Fruit fly (Drosophila melanogaster) whole organism, embryonic: ENCODE data around the gene CG5139.

Source experiments
- Asciz ChIP-seq: fragments of 200-800 bp; sonication (Bioruptor generic); optimal IDR thresholded peaks from 2 replicates; lab custom pipeline; 2017; ENCODE audit warnings: missing biosample characterization, mild to moderate bottlenecking, missing genetic modification characterization, missing genetic modification reagents
- B-H1 ChIP-seq: fragments of 200-800 bp; sonication (Bioruptor generic); IDR thresholded peaks from 3 replicates; pipeline ENCODE4 v1.3.6; 2022; ENCODE audit warnings: missing biosample characterization, missing genetic modification characterization
- Bgb ChIP-seq: fragments of 200-800 bp; sonication (Bioruptor generic); IDR thresholded peaks from 2 replicates; pipeline ENCODE4 v1.3.6; 2022; ENCODE audit warnings: missing biosample characterization, missing genetic modification characterization; ENCODE audit not compliant: partially characterized antibody
- CG10321 ChIP-seq: fragments of 200-800 bp; sonication (Bioruptor generic); IDR thresholded peaks from 2 replicates; pipeline ENCODE4 v1.3.6; 2022; ENCODE audit warnings: missing biosample characterization, missing genetic modification characterization
- CG10431 ChIP-seq: fragments of 200-800 bp; sonication (Bioruptor generic); optimal IDR thresholded peaks from 3 replicates; lab custom pipeline; 2018; ENCODE audit warnings: missing biosample characterization, mild to moderate bottlenecking, missing genetic modification characterization
- CG13624 ChIP-seq: fragments of 200-800 bp; sonication (Bioruptor generic); optimal IDR thresholded peaks from 2 replicates; lab custom pipeline; 2016; ENCODE audit warnings: missing biosample characterization, missing genetic modification characterization
- CG13775 ChIP-seq: fragments of 200-800 bp; sonication (Bioruptor generic); optimal IDR thresholded peaks from 3 replicates; lab custom pipeline; 2017; ENCODE audit warnings: missing biosample characterization, mild to moderate bottlenecking, missing genetic modification characterization
- CG14050 ChIP-seq: fragments of 200-800 bp; sonication (Bioruptor generic); IDR thresholded peaks from 3 replicates; pipeline ENCODE4 v1.3.6; 2022; ENCODE audit warnings: missing biosample characterization, missing genetic modification characterization
- CG15696 ChIP-seq: fragments of 200-800 bp; sonication (Bioruptor generic); optimal IDR thresholded peaks from 2 replicates; lab custom pipeline; 2019; ENCODE audit warnings: missing biosample characterization, mild to moderate bottlenecking, missing genetic modification characterization, moderate library complexity
- CG1602 ChIP-seq: fragments of 200-800 bp; sonication (Bioruptor generic); optimal IDR thresholded peaks from 3 replicates; lab custom pipeline; 2016; ENCODE audit warnings: missing biosample characterization, missing genetic modification characterization
- CG16815 ChIP-seq: fragments of 200-800 bp; sonication (Bioruptor generic); optimal IDR thresholded peaks from 3 replicates; lab custom pipeline; 2017; ENCODE audit warnings: missing biosample characterization, mild to moderate bottlenecking, missing genetic modification characterization
- CG17186 ChIP-seq: fragments of 200-800 bp; sonication (Bioruptor generic); optimal IDR thresholded peaks from 3 replicates; lab custom pipeline; 2017; ENCODE audit warnings: missing biosample characterization, missing genetic modification reagents, missing genetic modification characterization
- CG17385 ChIP-seq: fragments of 200-800 bp; sonication (Bioruptor generic); optimal IDR thresholded peaks from 3 replicates; lab custom pipeline; 2018; ENCODE audit warnings: missing biosample characterization, mild to moderate bottlenecking, missing genetic modification characterization
- CG17802 ChIP-seq: fragments of 200-800 bp; sonication (Bioruptor generic); optimal IDR thresholded peaks from 2 replicates; lab custom pipeline; 2018; ENCODE audit warnings: missing biosample characterization, mild to moderate bottlenecking, missing genetic modification characterization, moderate library complexity
- CG17829 ChIP-seq: fragments of 200-800 bp; optimal IDR thresholded peaks from 2 replicates; lab custom pipeline; 2019; ENCODE audit warnings: missing biosample characterization, mild to moderate bottlenecking, missing genetic modification characterization, moderate library complexity
- CG2712 ChIP-seq: fragments of 200-800 bp; optimal IDR thresholded peaks from 3 replicates; lab custom pipeline; 2019; ENCODE audit warnings: missing biosample characterization, mild to moderate bottlenecking, missing genetic modification characterization, moderate library complexity
- CG31224 ChIP-seq: fragments of 200-800 bp; sonication (Bioruptor generic); IDR thresholded peaks from 2 replicates; pipeline ENCODE4 v1.3.6; 2022; ENCODE audit warnings: missing biosample characterization, missing genetic modification characterization
- CG3163 ChIP-seq: fragments of 200-800 bp; sonication (Bioruptor generic); optimal IDR thresholded peaks from 3 replicates; lab custom pipeline; 2016; ENCODE audit warnings: missing biosample characterization, missing genetic modification characterization
- CG34376 ChIP-seq: fragments of 200-800 bp; sonication (Bioruptor generic); optimal IDR thresholded peaks from 2 replicates; lab custom pipeline; 2018; ENCODE audit warnings: missing biosample characterization, mild to moderate bottlenecking, missing genetic modification characterization
- CG6791 ChIP-seq: fragments of 200-800 bp; sonication (Bioruptor generic); IDR thresholded peaks from 3 replicates; pipeline ENCODE4 v1.3.6; 2022; ENCODE audit warnings: missing biosample characterization, missing genetic modification characterization; ENCODE audit not compliant: partially characterized antibody
- CG7786 ChIP-seq: fragments of 200-800 bp; sonication (Bioruptor generic); optimal IDR thresholded peaks from 2 replicates; lab custom pipeline; 2016; ENCODE audit warnings: missing biosample characterization, missing genetic modification characterization
- CG7928 ChIP-seq: fragments of 200-800 bp; sonication (Bioruptor generic); optimal IDR thresholded peaks from 2 replicates; lab custom pipeline; 2017; ENCODE audit warnings: missing biosample characterization, mild to moderate bottlenecking, missing genetic modification characterization
- CG7987 ChIP-seq: fragments of 200-800 bp; sonication (Bioruptor generic); optimal IDR thresholded peaks from 2 replicates; lab custom pipeline; 2018; ENCODE audit warnings: missing biosample characterization, mild to moderate bottlenecking, missing genetic modification characterization, moderate library complexity
- CG9876 ChIP-seq: fragments of 200-800 bp; sonication (Bioruptor generic); optimal IDR thresholded peaks from 2 replicates; lab custom pipeline; 2016; ENCODE audit warnings: missing biosample characterization, missing genetic modification characterization
- CrebB ChIP-seq: fragments of 200-800 bp; sonication (Bioruptor generic); optimal IDR thresholded peaks from 3 replicates; lab custom pipeline; 2018; ENCODE audit warnings: missing biosample characterization, mild to moderate bottlenecking, missing genetic modification characterization
- Deaf1 ChIP-seq: fragments of 200-800 bp; optimal IDR thresholded peaks from 3 replicates; lab custom pipeline; 2019; ENCODE audit warnings: missing biosample characterization, mild to moderate bottlenecking, missing genetic modification characterization, moderate library complexity
- MESR4 ChIP-seq: fragments of 200-800 bp; sonication (Bioruptor generic); optimal IDR thresholded peaks from 2 replicates; lab custom pipeline; 2018; ENCODE audit warnings: missing biosample characterization, mild to moderate bottlenecking, missing genetic modification characterization, moderate library complexity
- MTF-1 ChIP-seq: fragments of 200-800 bp; sonication (Bioruptor generic); optimal IDR thresholded peaks from 2 replicates; lab custom pipeline; 2018; ENCODE audit warnings: missing biosample characterization, mild to moderate bottlenecking, missing genetic modification characterization, borderline replicate concordance
- NC2β ChIP-seq: fragments of 200-800 bp; sonication (Bioruptor generic); optimal IDR thresholded peaks from 2 replicates; lab custom pipeline; 2016; ENCODE audit warnings: missing biosample characterization, missing genetic modification characterization
- PHDP ChIP-seq: fragments of 200-800 bp; sonication (Bioruptor generic); optimal IDR thresholded peaks from 3 replicates; lab custom pipeline; 2018; ENCODE audit warnings: missing biosample characterization, mild to moderate bottlenecking, missing genetic modification characterization, moderate library complexity
- ato ChIP-seq: fragments of 200-800 bp; sonication (Bioruptor generic); IDR thresholded peaks from 2 replicates; pipeline ENCODE4 v1.3.6; 2022; ENCODE audit warnings: missing biosample characterization, missing genetic modification characterization; ENCODE audit not compliant: partially characterized antibody
- bcd ChIP-seq: fragments of 200-800 bp; sonication (Bioruptor generic); optimal IDR thresholded peaks from 2 replicates; lab custom pipeline; 2017; ENCODE audit warnings: missing biosample characterization, mild to moderate bottlenecking, missing genetic modification characterization
- cato ChIP-seq: fragments of 200-800 bp; sonication (Bioruptor generic); optimal IDR thresholded peaks from 2 replicates; lab custom pipeline; 2016; ENCODE audit warnings: missing biosample characterization, missing genetic modification characterization, borderline replicate concordance
- cwo ChIP-seq: fragments of 200-800 bp; sonication (Bioruptor generic); optimal IDR thresholded peaks from 3 replicates; lab custom pipeline; 2017; ENCODE audit warnings: missing biosample characterization, missing genetic modification characterization, mild to moderate bottlenecking, moderate library complexity, missing genetic modification reagents
- disco-r ChIP-seq: fragments of 200-800 bp; sonication (Bioruptor generic); optimal IDR thresholded peaks from 2 replicates; lab custom pipeline; 2016; ENCODE audit warnings: missing biosample characterization, missing genetic modification characterization
- dmrt99B ChIP-seq: fragments of 200-800 bp; sonication (Bioruptor generic); optimal IDR thresholded peaks from 2 replicates; lab custom pipeline; 2018; ENCODE audit warnings: missing biosample characterization, mild to moderate bottlenecking, missing genetic modification characterization, moderate library complexity
- dpn ChIP-seq, 2 experiments: fragments of 200-800 bp; sonication (Bioruptor generic); optimal IDR thresholded peaks; 3 replicates each; lab custom pipeline; 2016; ENCODE audit warnings: missing biosample characterization in 2 of 2, missing genetic modification characterization in 2 of 2
- emc ChIP-seq: fragments of 200-800 bp; sonication (Bioruptor generic); optimal IDR thresholded peaks from 2 replicates; lab custom pipeline; 2016; ENCODE audit warnings: missing biosample characterization, missing genetic modification characterization
- ems ChIP-seq: fragments of 200-800 bp; sonication (Bioruptor generic); optimal IDR thresholded peaks from 3 replicates; lab custom pipeline; 2016; ENCODE audit warnings: missing biosample characterization, missing genetic modification characterization
- esg ChIP-seq: fragments of 200-800 bp; sonication (Bioruptor generic); conservative IDR thresholded peaks from 2 replicates; pipeline ENCODE4 v1.3.6; 2022; ENCODE audit warnings: missing biosample characterization, missing genetic modification characterization
- fd96Cb ChIP-seq: fragments of 200-800 bp; sonication (Bioruptor generic); optimal IDR thresholded peaks from 2 replicates; lab custom pipeline; 2018; ENCODE audit warnings: missing biosample characterization, mild to moderate bottlenecking, missing genetic modification characterization, moderate library complexity
- hbn ChIP-seq: fragments of 200-800 bp; sonication (Bioruptor generic); IDR thresholded peaks from 2 replicates; pipeline ENCODE4 v1.3.6; 2022; ENCODE audit warnings: missing biosample characterization, missing genetic modification characterization; ENCODE audit not compliant: partially characterized antibody
- klu ChIP-seq: fragments of 200-800 bp; sonication (Bioruptor generic); IDR thresholded peaks from 2 replicates; pipeline ENCODE4 v1.3.6; 2022; ENCODE audit warnings: missing biosample characterization, missing genetic modification characterization
- pho ChIP-seq: fragments of 200-800 bp; sonication (Bioruptor generic); optimal IDR thresholded peaks from 2 replicates; lab custom pipeline; 2016; ENCODE audit warnings: missing biosample characterization, missing genetic modification characterization
- row ChIP-seq: fragments of 200-800 bp; sonication (Bioruptor generic); IDR thresholded peaks from 3 replicates; pipeline ENCODE4 v1.3.6; 2022; ENCODE audit warnings: missing biosample characterization, missing genetic modification characterization
- run ChIP-seq: fragments of 200-800 bp; sonication (Bioruptor generic); optimal IDR thresholded peaks from 3 replicates; lab custom pipeline; 2018; ENCODE audit warnings: missing biosample characterization, mild to moderate bottlenecking, missing genetic modification characterization
- stc ChIP-seq: fragments of 200-800 bp; sonication (Bioruptor generic); IDR thresholded peaks from 2 replicates; pipeline ENCODE4 v1.3.6; 2022; ENCODE audit warnings: missing biosample characterization, missing genetic modification characterization
- tgo ChIP-seq: fragments of 200-800 bp; sonication (Bioruptor generic); IDR thresholded peaks from 3 replicates; pipeline ENCODE4 v1.3.6; 2022; ENCODE audit warnings: missing biosample characterization, missing genetic modification characterization
- unpg ChIP-seq: fragments of 200-800 bp; sonication (Bioruptor generic); optimal IDR thresholded peaks from 3 replicates; lab custom pipeline; 2018; ENCODE audit warnings: missing biosample characterization, mild to moderate bottlenecking, missing genetic modification characterization, moderate library complexity

CG5139 gene

dm6 chr2L:1169867-1170415 is 29.1 kb downstream of the CG5139 start, which contains the start of the genes CG31922 and Plap (continued):
- peak; percentile 14 for TF ChIP-seq CG17186
- TF ChIP-seq ato (GFP tag; lab: Robert Waterston, UW) = peak; percentile 53
- peak; percentile 81 for TF ChIP-seq pho (GFP tag; lab: Kevin White, UChicago)
- peak; percentile 69 for TF ChIP-seq CG15696 (tag; lab: Kevin White, UChicago)
- peak; percentile 48 for TF ChIP-seq NC2β
- TF ChIP-seq Deaf1 (tag; lab: Kevin White, UChicago) = peak; percentile 41
- no peak for TF ChIP-seq CG14050
- peak; percentile 77; the same call in 2 of the 3 replicates for TF ChIP-seq CG6791 (GFP tag; lab: Robert Waterston, UW)
- peak; percentile 32 for TF ChIP-seq CrebB (tag; lab: Kevin White, UChicago)
- TF ChIP-seq klu = peak; percentile 52
- TF ChIP-seq CG17829 = peak; percentile 80
- TF ChIP-seq CG31224 (GFP tag; lab: Robert Waterston, UW) = peak; percentile 33; the same call in 1 of the 2 replicates
- TF ChIP-seq bcd (GFP tag; lab: Kevin White, UChicago) = peak; percentile 63
- peak; percentile 6 for TF ChIP-seq cwo (GFP tag; lab: Kevin White, UChicago)
- peak; percentile 80 for TF ChIP-seq CG13775 (GFP tag; lab: Kevin White, UChicago)
- TF ChIP-seq hbn = peak; percentile 93
- TF ChIP-seq CG7987 (GFP tag; lab: Kevin White, UChicago) = no peak
- no peak for TF ChIP-seq CG10321 (GFP tag; lab: Robert Waterston, UW)
- no peak; the same call in 2 of the 3 replicates for TF ChIP-seq B-H1 (GFP tag; lab: Robert Waterston, UW)
- TF ChIP-seq Bgb = peak; percentile 81
- no peak for TF ChIP-seq dmrt99B
- TF ChIP-seq PHDP (tag; lab: Kevin White, UChicago) = peak; percentile 64
- peak; percentile 64 for TF ChIP-seq CG17385
- TF ChIP-seq ems = peak; percentile 71
- peak; percentile 39 for TF ChIP-seq CG7928 (GFP tag; lab: Kevin White, UChicago)
- peak; percentile 96 for TF ChIP-seq row (GFP tag; lab: Robert Waterston, UW)
- peak; percentile 32 for TF ChIP-seq fd96Cb (tag; lab: Kevin White, UChicago)
- TF ChIP-seq CG9876 (GFP tag; lab: Kevin White, UChicago) = peak; percentile 14
- TF ChIP-seq CG1602 (GFP tag; lab: Kevin White, UChicago) = peak; percentile 62
- TF ChIP-seq cato (GFP tag; lab: Kevin White, UChicago) = peak; percentile 52
- peak; percentile 61 for TF ChIP-seq unpg (GFP tag; lab: Kevin White, UChicago)
- no peak for TF ChIP-seq CG17802 (tag; lab: Kevin White, UChicago)
- TF ChIP-seq CG2712 (tag; lab: Kevin White, UChicago) = peak; percentile 78
- peak; percentile 10 for TF ChIP-seq CG3163
- peak; percentile 61; the same call in 1 of the 3 replicates for TF ChIP-seq tgo
- peak; percentile 77 for TF ChIP-seq CG34376 (GFP tag; lab: Kevin White, UChicago)
- peak; percentile 20; the same call in 1 of the 2 replicates for TF ChIP-seq esg (GFP tag; lab: Robert Waterston, UW)
- peak; percentile 48 for TF ChIP-seq CG16815 (GFP tag; lab: Kevin White, UChicago)
- 0 out of 2 replicates have a peak, but pooled peaks have one; percentile 7 for TF ChIP-seq stc (GFP tag; lab: Robert Waterston, UW)
- peak; percentile 29 for TF ChIP-seq emc
- TF ChIP-seq MTF-1 = no peak
- peak; percentile 23 for TF ChIP-seq CG10431 (GFP tag; lab: Kevin White, UChicago)
- TF ChIP-seq dpn (GFP tag; optimal IDR thresholded peaks at IDR 0.05; lab: Kevin White, UChicago) = peak; percentile 71 to 79
- no peak for TF ChIP-seq Asciz
- TF ChIP-seq run = no peak
- TF ChIP-seq CG7786 = peak; percentile 67
- TF ChIP-seq CG13624 (GFP tag; lab: Kevin White, UChicago) = peak; percentile 81
- peak; percentile 18 for TF ChIP-seq MESR4 (GFP tag; lab: Kevin White, UChicago)
- peak; percentile 31 for TF ChIP-seq disco-r (GFP tag; lab: Kevin White, UChicago)
